Worm (Caenorhabditis elegans) whole organism, L4 larva: ENCODE results near the gene che-7.

Source experiments
- ZK337.2 ChIP-seq: fragments of 200-800 bp; sonication (Bioruptor generic); IDR thresholded peaks from 2 replicates; pipeline ENCODE4 v1.3.6; 2022; ENCODE audit warnings: missing genetic modification reagents, missing genetic modification characterization, missing compliant biosample characterization
- hmg-1.1 ChIP-seq: fragments of 200-800 bp; sonication (Bioruptor generic); IDR thresholded peaks from 2 replicates; pipeline ENCODE4 v1.3.6; 2022; ENCODE audit warnings: missing genetic modification reagents, missing genetic modification characterization, missing compliant biosample characterization
- lim-7 ChIP-seq: fragments of 200-800 bp; sonication (Bioruptor generic); IDR thresholded peaks from 2 replicates; pipeline ENCODE4 v1.3.6; 2022; ENCODE audit warnings: missing genetic modification characterization, missing compliant biosample characterization
- nhr-6 ChIP-seq: fragments of 150-350 bp; optimal IDR thresholded peaks from 2 replicates; lab custom pipeline; 2014; ENCODE audit warnings: missing biosample characterization, missing genetic modification characterization
- skn-1 ChIP-seq: fragments of 150-350 bp; optimal IDR thresholded peaks from 2 replicates; lab custom pipeline; 2014; ENCODE audit warnings: missing biosample characterization, missing genetic modification characterization
- zfp-3 ChIP-seq: fragments of 200-800 bp; sonication (Bioruptor generic); conservative IDR thresholded peaks from 2 replicates; pipeline ENCODE4 v1.3.6; 2022; ENCODE audit warnings: missing genetic modification reagents, missing genetic modification characterization, missing compliant biosample characterization

che-7 gene

ce11 chrV:7925483-7925882 lies 43.5 kb downstream of the che-7 start, which contains the start of gene srsx-7:
TSS of gene srsx-7 (plus strand) at chrV:7925783.
- TF ChIP-seq nhr-6 (tag; lab: Kevin White, UChicago) (no peak), hmg-1.1 (no peak), ZK337.2 (no peak), skn-1 (tag; lab: Kevin White, UChicago) (no peak), zfp-3 (GFP tag; lab: Robert Waterston, UW) (no peak), lim-7 (GFP tag; lab: Robert Waterston, UW) (no peak)
